Worm (Caenorhabditis elegans) whole organism, early embryonic: ENCODE results near the gene ZC443.4.

Experiments
- pes-1 ChIP-seq: fragments of 200-800 bp; sonication (Bioruptor generic); IDR thresholded peaks from 2 replicates; pipeline ENCODE4 v1.3.6; 2022; ENCODE audit warnings: missing genetic modification reagents, missing genetic modification characterization, missing compliant biosample characterization
- scrt-1 ChIP-seq: fragments of 200-800 bp; sonication (Bioruptor generic); IDR thresholded peaks from 2 replicates; pipeline ENCODE4 v1.3.6; 2022; ENCODE audit warnings: missing genetic modification characterization, missing compliant biosample characterization

- TF ChIP-seq scrt-1 (GFP tag; lab: Robert Waterston, UW), result no peak
- TF ChIP-seq pes-1 (GFP tag; lab: Robert Waterston, UW), result no peak
Observed at ce11 chrV:12784861-12785260, 34.8 kb downstream of the ZC443.4 start, which contains the start of gene sre-20.
